Fruit fly (Drosophila melanogaster) whole organism, adult: ENCODE measurements around the gene CycK.

Experiments
- CG12768 ChIP-seq: fragments of 200-800 bp; sonication (Bioruptor generic); optimal IDR thresholded peaks from 2 replicates; lab custom pipeline; 2017; ENCODE audit warnings: missing biosample characterization, missing genetic modification characterization, mild to moderate bottlenecking, moderate library complexity, missing genetic modification reagents
- CG7045 ChIP-seq: fragments of 200-800 bp; sonication (Bioruptor generic); optimal IDR thresholded peaks from 2 replicates; lab custom pipeline; 2017; ENCODE audit warnings: missing biosample characterization, mild to moderate bottlenecking, missing genetic modification characterization
- Crg-1 ChIP-seq: fragments of 200-800 bp; sonication (Bioruptor generic); optimal IDR thresholded peaks from 2 replicates; lab custom pipeline; 2016; ENCODE audit warnings: missing biosample characterization, missing genetic modification characterization
- Mnt ChIP-seq: fragments of 200-800 bp; sonication (Bioruptor generic); optimal IDR thresholded peaks from 2 replicates; lab custom pipeline; 2016; ENCODE audit warnings: missing biosample characterization, mild to moderate bottlenecking, missing genetic modification characterization
- bab1 ChIP-seq: fragments of 200-800 bp; sonication (Bioruptor generic); optimal IDR thresholded peaks from 3 replicates; lab custom pipeline; 2019; ENCODE audit warnings: missing biosample characterization, mild to moderate bottlenecking, missing genetic modification characterization, moderate library complexity
- kay ChIP-seq: fragments of 200-800 bp; sonication (Bioruptor generic); peaks from one replicate; lab custom pipeline; 2016; ENCODE audit warnings: missing biosample characterization, missing genetic modification characterization, borderline replicate concordance
- pad ChIP-seq: fragments of 200-800 bp; sonication (Bioruptor generic); optimal IDR thresholded peaks from 3 replicates; lab custom pipeline; 2017; ENCODE audit warnings: missing biosample characterization, missing genetic modification characterization, mild to moderate bottlenecking, moderate library complexity, missing genetic modification reagents

DNA sequence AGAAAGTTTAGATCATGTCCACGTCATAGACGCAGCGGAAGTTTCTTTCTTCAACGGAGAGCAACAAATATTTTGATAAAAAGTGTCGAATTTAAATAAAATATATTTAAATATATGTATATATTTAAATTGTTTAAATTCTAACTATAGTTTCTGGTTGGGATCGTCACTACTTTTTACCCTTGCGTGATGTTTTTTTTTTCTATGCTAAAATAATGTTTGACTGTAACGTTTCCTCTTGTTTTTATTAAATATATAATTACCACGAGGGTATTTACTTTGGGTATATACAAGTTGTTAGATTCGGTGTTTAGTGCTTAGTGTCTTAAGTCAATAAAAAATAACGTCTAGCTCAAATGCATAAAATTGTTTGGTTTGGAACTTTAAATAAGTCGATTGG is 50.6 kb downstream of the CycK start, which contains the start of gene ttm3:
- TF ChIP-seq Mnt: no peak
- TF ChIP-seq kay: no peak
- TF ChIP-seq CG7045 (GFP tag; lab: Kevin White, UChicago): no peak
- TF ChIP-seq CG12768 (GFP tag; lab: Kevin White, UChicago): no peak
- no peak for TF ChIP-seq Crg-1
- no peak for TF ChIP-seq pad (GFP tag; lab: Kevin White, UChicago)
- TF ChIP-seq bab1 (GFP tag; lab: Kevin White, UChicago): no peak
